Worm (Caenorhabditis elegans) whole organism, young adult: ENCODE measurements around the gene F38H4.6.

Experiments
- Y56A3A.18 ChIP-seq: fragments of 200-800 bp; sonication (Bioruptor generic); IDR thresholded peaks from 2 replicates; pipeline ENCODE4 v1.3.6; 2022; ENCODE audit warnings: missing genetic modification reagents, missing genetic modification characterization, missing compliant biosample characterization
- ceh-27 ChIP-seq: fragments of 200-800 bp; sonication (Bioruptor generic); optimal IDR thresholded peaks from 2 replicates; lab custom pipeline; 2018; ENCODE audit warnings: mild to moderate bottlenecking, missing genetic modification characterization, moderate library complexity, missing compliant biosample characterization
- efl-1 ChIP-seq: fragments of 150-350 bp; optimal IDR thresholded peaks from 2 replicates; lab custom pipeline; 2014; ENCODE audit warnings: missing biosample characterization, missing genetic modification reagents, missing genetic modification characterization
- unc-62 ChIP-seq: fragments of 150-350 bp; optimal IDR thresholded peaks from 2 replicates; lab custom pipeline; 2014; ENCODE audit warnings: missing biosample characterization, missing genetic modification reagents, missing genetic modification characterization

DNA sequence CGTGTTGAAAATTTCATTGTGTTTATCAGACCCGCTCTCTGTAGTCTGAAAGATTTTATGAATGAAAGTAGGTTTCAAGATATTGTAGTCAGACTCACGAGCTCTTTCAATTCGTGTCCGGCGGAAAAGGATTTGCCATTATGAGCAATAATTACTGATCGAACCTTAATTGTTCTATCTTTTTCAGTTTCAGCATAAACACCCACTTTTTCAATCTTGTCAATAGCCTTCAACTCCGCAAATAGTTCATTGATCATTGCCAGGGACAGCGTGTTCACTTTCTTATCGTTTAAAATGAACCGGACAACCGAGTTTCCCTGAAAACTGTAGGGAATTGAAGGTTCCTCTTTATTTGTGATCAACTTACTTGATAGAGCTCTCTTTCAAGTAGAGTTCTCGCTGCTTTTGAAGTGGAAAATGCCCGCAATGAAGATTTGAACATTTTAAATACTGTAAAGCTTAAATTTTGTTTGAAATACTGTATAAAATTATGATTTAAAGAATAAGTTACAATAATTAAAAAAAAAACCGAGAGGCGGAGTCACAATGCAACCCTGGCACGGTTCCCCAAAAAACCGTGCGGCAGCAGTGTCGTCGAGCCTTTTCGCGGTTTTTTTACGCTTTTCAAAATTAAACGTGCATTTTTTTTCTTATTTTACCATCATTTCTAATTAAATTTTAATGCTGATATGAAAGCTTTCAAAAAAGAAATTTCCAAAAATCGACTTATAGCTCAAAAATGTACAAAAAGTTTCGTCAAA lies 8.4 kb upstream of the F38H4.6 start, which contains the start of gene ech-2:
- TF ChIP-seq unc-62 (GFP tag; lab: Kevin White, UChicago) (no peak), Y56A3A.18 (GFP tag; lab: Robert Waterston, UW) (no peak), ceh-27 (GFP tag; lab: Kevin White, UChicago) (no peak), efl-1 (peak; percentile 66)
